Fruit fly (Drosophila melanogaster) whole organism, embryonic: ENCODE results near the gene CG46462.

Experiments used
- Atf3 ChIP-seq: fragments of 200-800 bp; sonication (Bioruptor generic); optimal IDR thresholded peaks from 3 replicates; lab custom pipeline; 2016; ENCODE audit warnings: missing biosample characterization, missing genetic modification characterization
- Atf6 ChIP-seq: fragments of 200-800 bp; sonication (Bioruptor generic); IDR thresholded peaks from 2 replicates; pipeline ENCODE4 v1.3.6; 2022; ENCODE audit warnings: missing biosample characterization, missing genetic modification characterization
- BEAF-32 ChIP-seq: fragments of 200-800 bp; sonication (Bioruptor generic); optimal IDR thresholded peaks from 3 replicates; lab custom pipeline; 2017; ENCODE audit warnings: missing biosample characterization, missing genetic modification characterization, mild to moderate bottlenecking, moderate library complexity, missing genetic modification reagents
- Bgb ChIP-seq: fragments of 200-800 bp; sonication (Bioruptor generic); IDR thresholded peaks from 2 replicates; pipeline ENCODE4 v1.3.6; 2022; ENCODE audit warnings: missing biosample characterization, missing genetic modification characterization; ENCODE audit not compliant: partially characterized antibody
- Blimp-1 ChIP-seq: fragments of 200-800 bp; sonication (Bioruptor generic); optimal IDR thresholded peaks from 3 replicates; lab custom pipeline; 2018; ENCODE audit warnings: missing biosample characterization, missing genetic modification characterization, mild to moderate bottlenecking, moderate library complexity, missing genetic modification reagents
- CG10431 ChIP-seq: fragments of 200-800 bp; sonication (Bioruptor generic); optimal IDR thresholded peaks from 3 replicates; lab custom pipeline; 2018; ENCODE audit warnings: missing biosample characterization, mild to moderate bottlenecking, missing genetic modification characterization
- CG10462 ChIP-seq: fragments of 200-800 bp; sonication (Bioruptor generic); optimal IDR thresholded peaks from 2 replicates; lab custom pipeline; 2016; ENCODE audit warnings: missing biosample characterization, missing genetic modification characterization
- CG10654 ChIP-seq: fragments of 200-800 bp; sonication (Bioruptor generic); optimal IDR thresholded peaks from 2 replicates; lab custom pipeline; 2016; ENCODE audit warnings: missing biosample characterization, missing genetic modification characterization
- CG11247 ChIP-seq: fragments of 200-800 bp; sonication (Bioruptor generic); IDR thresholded peaks from 2 replicates; pipeline ENCODE4 v1.3.6; 2022; ENCODE audit warnings: missing biosample characterization, missing genetic modification characterization
- CG13424 ChIP-seq: fragments of 200-800 bp; sonication (Bioruptor generic); optimal IDR thresholded peaks from 2 replicates; lab custom pipeline; 2019; ENCODE audit warnings: missing biosample characterization, mild to moderate bottlenecking, missing genetic modification characterization, moderate library complexity
- CG14860 ChIP-seq: fragments of 200-800 bp; sonication (Bioruptor generic); IDR thresholded peaks from 3 replicates; pipeline ENCODE4 v1.3.6; 2022; ENCODE audit warnings: missing biosample characterization, missing genetic modification characterization; ENCODE audit not compliant: partially characterized antibody
- CG1529 ChIP-seq: fragments of 200-800 bp; sonication (Bioruptor generic); optimal IDR thresholded peaks from 3 replicates; lab custom pipeline; 2018; ENCODE audit warnings: missing biosample characterization, missing genetic modification characterization
- CG2712 ChIP-seq: fragments of 200-800 bp; optimal IDR thresholded peaks from 3 replicates; lab custom pipeline; 2019; ENCODE audit warnings: missing biosample characterization, mild to moderate bottlenecking, missing genetic modification characterization, moderate library complexity
- CG30020 ChIP-seq: fragments of 200-800 bp; optimal IDR thresholded peaks from 2 replicates; lab custom pipeline; 2019; ENCODE audit warnings: missing biosample characterization, mild to moderate bottlenecking, missing genetic modification characterization, moderate library complexity
- CG3726 ChIP-seq: fragments of 200-800 bp; sonication (Bioruptor generic); IDR thresholded peaks from 3 replicates; pipeline ENCODE4, ENCODE4 v1.3.6; 2022; ENCODE audit warnings: missing biosample characterization, missing genetic modification characterization
- CG42726 ChIP-seq: fragments of 200-800 bp; sonication (Bioruptor generic); IDR thresholded peaks from 2 replicates; pipeline ENCODE4 v1.3.6; 2022; ENCODE audit warnings: missing biosample characterization, missing genetic modification characterization; ENCODE audit not compliant: partially characterized antibody
- CG5245 ChIP-seq: fragments of 200-800 bp; sonication (Bioruptor generic); optimal IDR thresholded peaks from 3 replicates; lab custom pipeline; 2016; ENCODE audit warnings: missing biosample characterization, missing genetic modification characterization
- CG6654 ChIP-seq: fragments of 200-800 bp; sonication (Bioruptor generic); optimal IDR thresholded peaks from 2 replicates; lab custom pipeline; 2017; ENCODE audit warnings: missing biosample characterization, mild to moderate bottlenecking, missing genetic modification characterization
- CG7839 ChIP-seq: fragments of 200-800 bp; sonication (Bioruptor generic); optimal IDR thresholded peaks from 3 replicates; lab custom pipeline; 2018; ENCODE audit warnings: missing biosample characterization, mild to moderate bottlenecking, missing genetic modification characterization, moderate library complexity
- CG7928 ChIP-seq: fragments of 200-800 bp; sonication (Bioruptor generic); optimal IDR thresholded peaks from 2 replicates; lab custom pipeline; 2017; ENCODE audit warnings: missing biosample characterization, mild to moderate bottlenecking, missing genetic modification characterization
- CG7987 ChIP-seq: fragments of 200-800 bp; sonication (Bioruptor generic); optimal IDR thresholded peaks from 2 replicates; lab custom pipeline; 2018; ENCODE audit warnings: missing biosample characterization, mild to moderate bottlenecking, missing genetic modification characterization, moderate library complexity
- CTCF ChIP-seq: fragments of 200-800 bp; sonication (Bioruptor generic); optimal IDR thresholded peaks from 2 replicates; lab custom pipeline; 2017; ENCODE audit warnings: missing biosample characterization, mild to moderate bottlenecking, missing genetic modification characterization, moderate library complexity
- Dad ChIP-seq: fragments of 200-800 bp; sonication (Bioruptor generic); optimal IDR thresholded peaks from 3 replicates; lab custom pipeline; 2016; ENCODE audit warnings: missing biosample characterization, missing genetic modification characterization
- Ets65A ChIP-seq: fragments of 200-800 bp; sonication (Bioruptor generic); peaks from one replicate; lab custom pipeline; 2016; ENCODE audit warnings: missing biosample characterization, missing genetic modification characterization
- Fer3 ChIP-seq: fragments of 200-800 bp; sonication (Bioruptor generic); optimal IDR thresholded peaks from 2 replicates; lab custom pipeline; 2018; ENCODE audit warnings: missing biosample characterization, mild to moderate bottlenecking, missing genetic modification characterization, moderate library complexity
- Mad ChIP-seq: fragments of 200-800 bp; sonication (Bioruptor generic); optimal IDR thresholded peaks from 2 replicates; lab custom pipeline; 2016; ENCODE audit warnings: missing biosample characterization, missing genetic modification characterization
- Med ChIP-seq: fragments of 200-800 bp; sonication (Bioruptor generic); peaks from one replicate; lab custom pipeline; 2016; ENCODE audit warnings: missing biosample characterization, missing genetic modification characterization, mild to moderate bottlenecking, inconsistent platforms, moderate library complexity
- Neu2 ChIP-seq: fragments of 200-800 bp; sonication (Bioruptor generic); optimal IDR thresholded peaks from 3 replicates; lab custom pipeline; 2016; ENCODE audit warnings: missing biosample characterization, missing genetic modification characterization, borderline replicate concordance
- Nf-YC ChIP-seq: fragments of 200-800 bp; optimal IDR thresholded peaks from 3 replicates; lab custom pipeline; 2019; ENCODE audit warnings: missing biosample characterization, mild to moderate bottlenecking, missing genetic modification characterization, moderate library complexity
- Oli ChIP-seq: fragments of 200-800 bp; sonication (Bioruptor generic); optimal IDR thresholded peaks from 2 replicates; lab custom pipeline; 2018; ENCODE audit warnings: missing biosample characterization, mild to moderate bottlenecking, missing genetic modification characterization, moderate library complexity
- Side ChIP-seq: fragments of 200-800 bp; sonication (Bioruptor generic); optimal IDR thresholded peaks from 2 replicates; lab custom pipeline; 2016; ENCODE audit warnings: missing biosample characterization, missing genetic modification characterization
- Tbp ChIP-seq: fragments of >200 bp; optimal IDR thresholded peaks from 2 replicates; lab custom pipeline; 2018; ENCODE audit warnings: missing biosample characterization, missing genetic modification characterization
- cad ChIP-seq: fragments of >200 bp; optimal IDR thresholded peaks from 2 replicates; lab custom pipeline; 2017; ENCODE audit warnings: missing biosample characterization, missing genetic modification characterization
- chm ChIP-seq: fragments of 200-800 bp; sonication (Bioruptor generic); IDR thresholded peaks from 2 replicates; pipeline ENCODE4 v1.3.6; 2022; ENCODE audit warnings: missing biosample characterization, missing genetic modification characterization
- crc ChIP-seq: fragments of 200-800 bp; sonication (Bioruptor generic); optimal IDR thresholded peaks from 2 replicates; lab custom pipeline; 2016; ENCODE audit warnings: missing biosample characterization, missing genetic modification characterization
- croc ChIP-seq: fragments of 200-800 bp; sonication (Bioruptor generic); conservative IDR thresholded peaks from 3 replicates; pipeline ENCODE4 v1.3.6; 2022; ENCODE audit warnings: missing biosample characterization, missing genetic modification characterization
- dm ChIP-seq: fragments of 200-800 bp; sonication (Bioruptor generic); optimal IDR thresholded peaks from 3 replicates; lab custom pipeline; 2016; ENCODE audit warnings: missing biosample characterization, missing genetic modification characterization
- klu ChIP-seq: fragments of 200-800 bp; sonication (Bioruptor generic); IDR thresholded peaks from 2 replicates; pipeline ENCODE4 v1.3.6; 2022; ENCODE audit warnings: missing biosample characterization, missing genetic modification characterization
- mirr ChIP-seq: fragments of 200-800 bp; sonication (Bioruptor generic); optimal IDR thresholded peaks from 3 replicates; lab custom pipeline; 2018; ENCODE audit warnings: missing biosample characterization, mild to moderate bottlenecking, missing genetic modification characterization
- mld ChIP-seq: fragments of 200-800 bp; sonication (Bioruptor generic); IDR thresholded peaks from 3 replicates; pipeline ENCODE4 v1.3.6; 2022; ENCODE audit warnings: missing biosample characterization, missing genetic modification characterization; ENCODE audit not compliant: partially characterized antibody
- nau ChIP-seq: fragments of 200-800 bp; sonication (Bioruptor generic); optimal IDR thresholded peaks from 3 replicates; lab custom pipeline; 2017; ENCODE audit warnings: missing biosample characterization, mild to moderate bottlenecking, missing genetic modification characterization, missing genetic modification reagents
- nerfin-1 ChIP-seq: fragments of 200-800 bp; sonication (Bioruptor generic); optimal IDR thresholded peaks from 3 replicates; lab custom pipeline; 2019; ENCODE audit warnings: missing biosample characterization, mild to moderate bottlenecking, missing genetic modification characterization, moderate library complexity
- odd ChIP-seq: fragments of 200-800 bp; sonication (Bioruptor generic); optimal IDR thresholded peaks from 2 replicates; lab custom pipeline; 2017; ENCODE audit warnings: missing biosample characterization, mild to moderate bottlenecking, missing genetic modification characterization
- org-1 ChIP-seq: fragments of 200-800 bp; sonication (Bioruptor generic); optimal IDR thresholded peaks from 2 replicates; lab custom pipeline; 2017; ENCODE audit warnings: missing biosample characterization, missing genetic modification characterization
- sna ChIP-seq: fragments of 200-800 bp; sonication (Bioruptor generic); IDR thresholded peaks from 2 replicates; pipeline ENCODE4 v1.3.6; 2022; ENCODE audit warnings: missing biosample characterization, missing genetic modification characterization; ENCODE audit not compliant: partially characterized antibody
- stwl ChIP-seq: fragments of 200-800 bp; sonication (Bioruptor generic); optimal IDR thresholded peaks from 3 replicates; lab custom pipeline; 2018; ENCODE audit warnings: missing biosample characterization, mild to moderate bottlenecking, missing genetic modification characterization, moderate library complexity
- sug ChIP-seq: fragments of 200-800 bp; optimal IDR thresholded peaks from 2 replicates; lab custom pipeline; 2019; ENCODE audit warnings: missing biosample characterization, mild to moderate bottlenecking, missing genetic modification characterization, moderate library complexity
- unpg ChIP-seq: fragments of 200-800 bp; sonication (Bioruptor generic); optimal IDR thresholded peaks from 3 replicates; lab custom pipeline; 2018; ENCODE audit warnings: missing biosample characterization, mild to moderate bottlenecking, missing genetic modification characterization, moderate library complexity
- wek ChIP-seq: fragments of 200-800 bp; sonication (Bioruptor generic); optimal IDR thresholded peaks from 3 replicates; lab custom pipeline; 2018; ENCODE audit warnings: missing biosample characterization, mild to moderate bottlenecking, missing genetic modification characterization, moderate library complexity

Gene CG46462

DNA sequence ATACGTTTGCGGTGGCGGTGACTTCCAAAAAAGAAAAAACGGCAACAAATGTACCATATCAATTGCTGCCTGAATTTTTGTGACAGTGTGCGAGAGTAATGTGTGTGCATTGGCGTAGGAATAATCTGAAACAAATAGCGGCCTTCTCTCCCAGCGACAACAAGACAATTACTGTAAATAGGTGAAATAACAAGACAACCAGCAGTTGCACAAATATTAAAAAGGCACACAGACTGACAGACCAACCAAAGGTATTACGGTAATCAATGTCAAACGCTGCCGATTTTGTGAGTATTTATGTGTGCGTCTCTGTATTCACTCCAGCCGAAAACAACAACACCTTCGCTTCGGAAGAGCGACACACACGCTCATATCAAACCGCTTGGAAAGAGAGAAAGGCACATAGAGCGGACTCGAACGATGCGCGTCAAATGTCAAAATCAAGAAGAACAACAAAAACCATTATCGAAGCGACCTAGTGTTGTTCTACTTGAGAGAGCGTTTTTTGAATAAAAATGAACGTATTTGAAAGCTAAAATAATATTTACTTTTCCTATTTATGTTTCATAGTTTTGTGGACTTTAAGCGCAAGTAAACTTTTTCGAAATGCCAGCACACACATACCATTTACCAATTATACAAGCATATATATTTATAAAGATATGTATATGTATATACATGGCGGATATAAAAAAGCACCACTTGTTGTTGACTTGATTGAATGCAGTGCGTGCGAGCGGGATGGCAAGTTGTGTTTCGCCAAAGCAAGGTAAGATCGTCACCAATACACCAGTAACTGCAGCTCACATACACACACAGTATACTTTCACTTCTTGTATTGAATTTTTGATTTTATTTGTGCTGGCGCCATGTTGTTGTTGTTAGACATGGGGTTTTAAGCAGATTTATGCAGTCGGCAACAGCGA is 24.4 kb upstream of the CG46462 start (continued):
- TF ChIP-seq Nf-YC (peak; percentile 42), sug (tag; lab: Kevin White, UChicago) (peak; percentile 73), klu (no peak), Fer3 (tag; lab: Kevin White, UChicago) (peak; percentile 66), wek (GFP tag; lab: Kevin White, UChicago) (peak; percentile 77), CG42726 (GFP tag; lab: Robert Waterston, UW) (no peak), CTCF (GFP tag; lab: Kevin White, UChicago) (peak; percentile 16), nerfin-1 (peak; percentile 46), Side (peak; percentile 74), Dad (GFP tag; lab: Kevin White, UChicago) (peak; percentile 22), mld (GFP tag; lab: Robert Waterston, UW) (no peak), Ets65A (no peak), nau (GFP tag; lab: Kevin White, UChicago) (peak; percentile 74), Oli (peak; percentile 18), CG6654 (GFP tag; lab: Kevin White, UChicago) (no peak), Bgb (GFP tag; lab: Robert Waterston, UW) (no peak), Blimp-1 (GFP tag; lab: Kevin White, UChicago) (peak; percentile 95), croc (GFP tag; lab: Robert Waterston, UW) (no peak), CG11247 (peak; percentile 79), CG10654 (GFP tag; lab: Kevin White, UChicago) (peak; percentile 66), CG7928 (GFP tag; lab: Kevin White, UChicago) (no peak), CG10462 (GFP tag; lab: Kevin White, UChicago) (peak; percentile 36), Tbp (no peak), CG10431 (GFP tag; lab: Kevin White, UChicago) (peak; percentile 78), unpg (GFP tag; lab: Kevin White, UChicago) (peak; percentile 67), CG1529 (GFP tag; lab: Kevin White, UChicago) (peak; percentile 78), cad (GFP tag; lab: Kevin White, UChicago) (no peak), Mad (GFP tag; lab: Kevin White, UChicago) (peak; percentile 47), CG13424 (tag; lab: Kevin White, UChicago) (peak; percentile 33), Med (GFP tag; lab: Kevin White, UChicago) (peak; percentile 95), CG14860 (GFP tag; lab: Robert Waterston, UW) (no peak), CG7839 (tag; lab: Kevin White, UChicago) (peak; percentile 27), Atf6 (GFP tag; lab: Robert Waterston, UW) (peak; percentile 67), mirr (GFP tag; lab: Kevin White, UChicago) (peak; percentile 97), BEAF-32 (GFP tag; lab: Kevin White, UChicago) (no peak), CG5245 (GFP tag; lab: Kevin White, UChicago) (peak; percentile 57), Atf3 (GFP tag; lab: Kevin White, UChicago) (no peak), odd (GFP tag; lab: Kevin White, UChicago) (peak; percentile 55), dm (GFP tag; lab: Kevin White, UChicago) (peak; percentile 4), CG3726 (no peak; the same call in 2 of the 3 replicates), CG30020 (tag; lab: Kevin White, UChicago) (no peak), CG2712 (tag; lab: Kevin White, UChicago) (peak; percentile 41), org-1 (peak; percentile 76), stwl (peak; percentile 26), crc (GFP tag; lab: Kevin White, UChicago) (no peak), CG7987 (GFP tag; lab: Kevin White, UChicago) (peak; percentile 90), Neu2 (GFP tag; lab: Kevin White, UChicago) (no peak), chm (GFP tag; lab: Robert Waterston, UW) (peak; percentile 84), sna (GFP tag; lab: Robert Waterston, UW) (no peak)
